Worm (Caenorhabditis elegans): ENCODE results near the gene hgrs-1.

ce11 chrIV:8229523-8229922 is 23.7 kb upstream of the hgrs-1 start:
- TF ChIP-seq nfya-1 (tag; optimal IDR thresholded peaks at IDR 0.05; ENCODE audit: borderline replicate concordance, insufficient read depth), result no peak
- no peak for TF ChIP-seq Y53F4B.3 (GFP tag; IDR thresholded peaks at IDR 0.05)
- TF ChIP-seq nhr-27 (tag; optimal IDR thresholded peaks at IDR 0.05), result no peak
- peak; percentile 30 for TF ChIP-seq ztf-22 (GFP tag; optimal IDR thresholded peaks at IDR 0.05)
- TF ChIP-seq snpc-4 (GFP tag; optimal IDR thresholded peaks at IDR 0.05), result no peak
- TF ChIP-seq snpc-4 (tag; optimal IDR thresholded peaks at IDR 0.05), result peak in 2 of 4 experiments; percentile 53
- TF ChIP-seq bed-1 (GFP tag; IDR thresholded peaks at IDR 0.05), result no peak
- no peak for TF ChIP-seq F33H1.4 (GFP tag; IDR thresholded peaks at IDR 0.05)
